Worm (Caenorhabditis elegans) whole organism, L2 larva: ENCODE data around the gene B0524.2.

Source experiments
- C34F6.9 ChIP-seq: fragments of 150-350 bp; optimal IDR thresholded peaks from 2 replicates; lab custom pipeline; 2014; ENCODE audit warnings: missing biosample characterization, missing genetic modification characterization
- ama-1 ChIP-seq: fragments of 150-350 bp; optimal IDR thresholded peaks from 2 replicates; lab custom pipeline; 2018; ENCODE audit warnings: inconsistent platforms
- ceh-16 ChIP-seq: fragments of 150-350 bp; optimal IDR thresholded peaks from 2 replicates; lab custom pipeline; 2014; ENCODE audit warnings: missing biosample characterization, missing genetic modification characterization
- elt-1 ChIP-seq: fragments of 150-350 bp; optimal IDR thresholded peaks from 2 replicates; lab custom pipeline; 2014; ENCODE audit warnings: missing biosample characterization, missing genetic modification characterization
- lsy-2 ChIP-seq, 2 experiments: fragments of 150-350 bp in 1 of 2; sonication (generic microtip) in 1 of 2; optimal IDR thresholded peaks; 2 replicates each; lab custom pipeline; 2014 to 2017; ENCODE audit warnings: missing biosample characterization in 2 of 2, missing genetic modification characterization in 2 of 2
- nhr-10 ChIP-seq: sonication (generic microtip); optimal IDR thresholded peaks from 2 replicates; lab custom pipeline; 2017; ENCODE audit warnings: missing biosample characterization, missing genetic modification characterization
- nhr-129 ChIP-seq: fragments of 150-350 bp; optimal IDR thresholded peaks from 2 replicates; lab custom pipeline; 2014; ENCODE audit warnings: missing biosample characterization, missing genetic modification characterization
- nhr-25 ChIP-seq: fragments of 150-350 bp; sonication (generic microtip); optimal IDR thresholded peaks from 3 replicates; lab custom pipeline; 2014; ENCODE audit warnings: missing biosample characterization, missing genetic modification characterization
- nhr-77 ChIP-seq: fragments of 150-350 bp; optimal IDR thresholded peaks from 2 replicates; lab custom pipeline; 2014; ENCODE audit warnings: missing biosample characterization, missing genetic modification characterization
- skn-1 ChIP-seq: sonication (generic microtip); optimal IDR thresholded peaks from 2 replicates; lab custom pipeline; 2017; ENCODE audit warnings: missing biosample characterization, missing genetic modification characterization
- unc-62 ChIP-seq: fragments of 150-350 bp; optimal IDR thresholded peaks from 2 replicates; lab custom pipeline; 2014; ENCODE audit warnings: missing biosample characterization, missing genetic modification reagents, missing genetic modification characterization
- zag-1 ChIP-seq: fragments of 150-350 bp; optimal IDR thresholded peaks from 2 replicates; lab custom pipeline; 2014; ENCODE audit warnings: missing biosample characterization, missing genetic modification characterization
- ztf-11 ChIP-seq: sonication (generic microtip); optimal IDR thresholded peaks from 2 replicates; lab custom pipeline; 2017; ENCODE audit warnings: missing biosample characterization, missing genetic modification characterization

ce11 chrIII:1922081-1922480 lies 28.2 kb downstream of the B0524.2 start:
- TF ChIP-seq lsy-2 (tag; optimal IDR thresholded peaks at IDR 0.05; lab: Kevin White, UChicago) (no peak), nhr-25 (tag; lab: Kevin White, UChicago) (no peak), nhr-129 (no peak), elt-1 (tag; lab: Kevin White, UChicago) (no peak), ztf-11 (tag; lab: Kevin White, UChicago) (no peak), skn-1 (tag; lab: Kevin White, UChicago) (no peak), nhr-77 (tag; lab: Kevin White, UChicago) (no peak), C34F6.9 (tag; lab: Kevin White, UChicago) (no peak), ama-1 (lab: Kevin White, UChicago) (no peak), ceh-16 (tag; lab: Kevin White, UChicago) (no peak), nhr-10 (tag; lab: Kevin White, UChicago) (no peak), unc-62 (GFP tag; lab: Kevin White, UChicago) (no peak), zag-1 (tag; lab: Kevin White, UChicago) (no peak)
